Worm (Caenorhabditis elegans): ENCODE measurements around the gene K08D8.6.

K08D8.6 gene

ce11 chrIV:12901602-12902001, 11.3 kb upstream of the K08D8.6 start (continued):
- peak; percentile 19 for TF ChIP-seq mxl-3 (GFP tag; optimal IDR thresholded peaks at IDR 0.05)

ce11 chrIV:12900267-12900666, 10.0 kb upstream of the K08D8.6 start, which contains the start of gene K08D8.10:
Gene K08D8.10 (plus strand): TSS chrIV:12900567.
- no peak for TF ChIP-seq daf-16 (GFP tag; optimal IDR thresholded peaks at IDR 0.05)
- TF ChIP-seq daf-16 (tag; optimal IDR thresholded peaks at IDR 0.05): peak; percentile 9
- no peak for TF ChIP-seq rbr-2 (tag; optimal IDR thresholded peaks at IDR 0.05)

- TF ChIP-seq nhr-6 (tag; optimal IDR thresholded peaks at IDR 0.05): no peak
- TF ChIP-seq hlh-30 (tag; optimal IDR thresholded peaks at IDR 0.05; ENCODE audit: insufficient read depth): no peak
- TF ChIP-seq fos-1 (tag; optimal IDR thresholded peaks at IDR 0.05): no peak
- TF ChIP-seq F44E2.7 (GFP tag; IDR thresholded peaks at IDR 0.05): no peak
- no peak for TF ChIP-seq sdz-12 (GFP tag; optimal IDR thresholded peaks at IDR 0.05)
- no peak for TF ChIP-seq hlh-11 (tag; optimal IDR thresholded peaks at IDR 0.05)
- no peak for TF ChIP-seq mes-2 (tag; optimal IDR thresholded peaks at IDR 0.05; ENCODE audit: poor library complexity, severe bottlenecking)
- no peak for TF ChIP-seq F37D6.2 (tag; optimal IDR thresholded peaks at IDR 0.05)
- TF ChIP-seq zag-1 (tag; optimal IDR thresholded peaks at IDR 0.05): no peak
- no peak for TF ChIP-seq nhr-77 (tag; optimal IDR thresholded peaks at IDR 0.05)
- TF ChIP-seq nhr-10 (tag; optimal IDR thresholded peaks at IDR 0.05): no peak
- TF ChIP-seq lir-3 (tag; optimal IDR thresholded peaks at IDR 0.05): no peak
- TF ChIP-seq tra-1 (GFP tag; IDR thresholded peaks at IDR 0.05): no peak
- no peak for TF ChIP-seq daf-19 (GFP tag; conservative IDR thresholded peaks at IDR 0.05)
- no peak for TF ChIP-seq attf-4 (tag; optimal IDR thresholded peaks at IDR 0.05)
- no peak for TF ChIP-seq nhr-11 (tag; optimal IDR thresholded peaks at IDR 0.05)
- TF ChIP-seq nhr-237 (tag; optimal IDR thresholded peaks at IDR 0.05): no peak
- TF ChIP-seq lin-13 (GFP tag; optimal IDR thresholded peaks at IDR 0.05): no peak
- no peak for TF ChIP-seq zip-11 (GFP tag; IDR thresholded peaks at IDR 0.05)
- no peak for TF ChIP-seq ceh-62 (tag; optimal IDR thresholded peaks at IDR 0.05)
Measured at ce11 chrIV:12899392-12899791, 9.1 kb upstream of the K08D8.6 start, which contains the start of gene K08D8.9. Gene K08D8.9 (plus strand): TSS chrIV:12899692.

- TF ChIP-seq cey-2 (tag; optimal IDR thresholded peaks at IDR 0.05; ENCODE audit: borderline replicate concordance, insufficient read depth) (no peak), daf-16 (GFP tag; optimal IDR thresholded peaks at IDR 0.05) (no peak), daf-16 (tag; optimal IDR thresholded peaks at IDR 0.05) (peak; percentile 38), nhr-28 (tag; optimal IDR thresholded peaks at IDR 0.05) (peak; percentile 59)
Measured at ce11 chrIV:12898823-12899222, 8.5 kb upstream of the K08D8.6 start.

ce11 chrIV:12897146-12897545, 6.8 kb upstream of the K08D8.6 start:
- TF ChIP-seq unc-62 (GFP tag; optimal IDR thresholded peaks at IDR 0.05 in 1 of 2): peak in 1 of 2 experiments; percentile 74
- TF ChIP-seq unc-62 (tag; optimal IDR thresholded peaks at IDR 0.05): no peak
- no peak for TF ChIP-seq pqm-1 (tag; optimal IDR thresholded peaks at IDR 0.05)
- TF ChIP-seq gei-8 (GFP tag; optimal IDR thresholded peaks at IDR 0.05): no peak
- no peak for TF ChIP-seq nhr-10 (tag; optimal IDR thresholded peaks at IDR 0.05)
- no peak for TF ChIP-seq mep-1 (tag; optimal IDR thresholded peaks at IDR 0.05)
- no peak for TF ChIP-seq F44E2.7 (GFP tag; IDR thresholded peaks at IDR 0.05)
- TF ChIP-seq Y48G9A.11 (GFP tag; IDR thresholded peaks at IDR 0.05): no peak
- TF ChIP-seq skn-1 (tag; optimal IDR thresholded peaks at IDR 0.05): no peak
- TF ChIP-seq daf-16 (GFP tag; optimal IDR thresholded peaks at IDR 0.05): no peak
- TF ChIP-seq daf-16 (tag; optimal IDR thresholded peaks at IDR 0.05): peak; percentile 17

ce11 chrIV:12896371-12896882, 6.1 kb upstream of the K08D8.6 start, which contains the start of gene K08D8.7:
Gene K08D8.7 (plus strand): TSS chrIV:12896832.
- TF ChIP-seq T26A8.4 (GFP tag; IDR thresholded peaks at IDR 0.05) (no peak), unc-39 (tag; optimal IDR thresholded peaks at IDR 0.05) (no peak), lsy-2 (tag; optimal IDR thresholded peaks at IDR 0.05) (no peak), T20F7.1 (GFP tag; optimal IDR thresholded peaks at IDR 0.05) (no peak), D1046.2 (GFP tag; IDR thresholded peaks at IDR 0.05) (no peak), duxl-1 (tag; optimal IDR thresholded peaks at IDR 0.05; ENCODE audit: poor library complexity) (no peak), nhr-10 (tag; optimal IDR thresholded peaks at IDR 0.05) (no peak), mdt-29 (GFP tag; IDR thresholded peaks at IDR 0.05) (no peak), aha-1 (tag) (no peak), ceh-20 (GFP tag; IDR thresholded peaks at IDR 0.05) (no peak), vab-7 (GFP tag; IDR thresholded peaks at IDR 0.05) (no peak), cey-2 (tag; optimal IDR thresholded peaks at IDR 0.05; ENCODE audit: borderline replicate concordance, insufficient read depth) (no peak), snpc-4 (tag; optimal IDR thresholded peaks at IDR 0.05) (no peak), dmd-6 (GFP tag; IDR thresholded peaks at IDR 0.05) (peak; percentile 33; the same call in 1 of the 2 replicates)
